Fruit fly (Drosophila melanogaster) whole organism, embryonic: ENCODE measurements around the gene dgt1.

Experiments used
- Atf3 ChIP-seq: fragments of 200-800 bp; sonication (Bioruptor generic); optimal IDR thresholded peaks from 3 replicates; lab custom pipeline; 2016; ENCODE audit warnings: missing biosample characterization, missing genetic modification characterization
- Bteb2 ChIP-seq: fragments of 200-800 bp; sonication (Bioruptor generic); optimal IDR thresholded peaks from 2 replicates; lab custom pipeline; 2016; ENCODE audit warnings: missing biosample characterization, missing genetic modification characterization
- CG10366 ChIP-seq: fragments of 200-800 bp; sonication (Bioruptor generic); IDR thresholded peaks from 2 replicates; pipeline ENCODE4 v1.3.6; 2022; ENCODE audit warnings: missing biosample characterization, missing genetic modification characterization
- CG12299 ChIP-seq: fragments of 200-800 bp; sonication (Bioruptor generic); optimal IDR thresholded peaks from 2 replicates; lab custom pipeline; 2018; ENCODE audit warnings: missing biosample characterization, mild to moderate bottlenecking, missing genetic modification characterization
- CG13424 ChIP-seq: fragments of 200-800 bp; sonication (Bioruptor generic); optimal IDR thresholded peaks from 2 replicates; lab custom pipeline; 2019; ENCODE audit warnings: missing biosample characterization, mild to moderate bottlenecking, missing genetic modification characterization, moderate library complexity
- CG14710 ChIP-seq: fragments of 200-800 bp; sonication (Bioruptor generic); optimal IDR thresholded peaks from 3 replicates; lab custom pipeline; 2019; ENCODE audit warnings: missing biosample characterization, mild to moderate bottlenecking, missing genetic modification characterization, moderate library complexity
- CG15514 ChIP-seq: fragments of 200-800 bp; sonication (Bioruptor generic); optimal IDR thresholded peaks from 3 replicates; lab custom pipeline; 2017; ENCODE audit warnings: missing biosample characterization, missing genetic modification characterization, mild to moderate bottlenecking, moderate library complexity, missing genetic modification reagents
- CG15696 ChIP-seq: fragments of 200-800 bp; sonication (Bioruptor generic); optimal IDR thresholded peaks from 2 replicates; lab custom pipeline; 2019; ENCODE audit warnings: missing biosample characterization, mild to moderate bottlenecking, missing genetic modification characterization, moderate library complexity
- CG1647 ChIP-seq: fragments of 200-800 bp; sonication (Bioruptor generic); optimal IDR thresholded peaks from 3 replicates; lab custom pipeline; 2016; ENCODE audit warnings: missing biosample characterization, missing genetic modification characterization
- CG17186 ChIP-seq: fragments of 200-800 bp; sonication (Bioruptor generic); optimal IDR thresholded peaks from 3 replicates; lab custom pipeline; 2017; ENCODE audit warnings: missing biosample characterization, missing genetic modification reagents, missing genetic modification characterization
- CG1832 ChIP-seq: fragments of 200-800 bp; sonication (Bioruptor generic); optimal IDR thresholded peaks from 2 replicates; lab custom pipeline; 2017; ENCODE audit warnings: missing biosample characterization, mild to moderate bottlenecking, missing genetic modification characterization, inconsistent platforms
- CG2120 ChIP-seq: fragments of 200-800 bp; sonication (Bioruptor generic); optimal IDR thresholded peaks from 3 replicates; lab custom pipeline; 2016; ENCODE audit warnings: missing biosample characterization, missing genetic modification characterization
- CG2199 ChIP-seq: fragments of 200-800 bp; sonication (Bioruptor generic); IDR thresholded peaks from 3 replicates; pipeline ENCODE4 v1.3.6; 2022; ENCODE audit warnings: missing biosample characterization, missing genetic modification characterization
- CG30403 ChIP-seq: fragments of 200-800 bp; sonication (Bioruptor generic); optimal IDR thresholded peaks from 3 replicates; lab custom pipeline; 2016; ENCODE audit warnings: missing biosample characterization, missing genetic modification characterization
- CG34422 ChIP-seq: fragments of 200-800 bp; sonication (Bioruptor generic); IDR thresholded peaks from 3 replicates; pipeline ENCODE4 v1.3.6; 2022; ENCODE audit warnings: missing biosample characterization, missing genetic modification characterization
- CG3847 ChIP-seq: fragments of 200-800 bp; sonication (Bioruptor generic); IDR thresholded peaks from 2 replicates; pipeline ENCODE4 v1.3.6; 2022; ENCODE audit warnings: missing biosample characterization, missing genetic modification characterization
- CG4360 ChIP-seq: fragments of 200-800 bp; sonication (Bioruptor generic); IDR thresholded peaks from 2 replicates; pipeline ENCODE4 v1.3.6; 2022; ENCODE audit warnings: missing biosample characterization, missing genetic modification characterization
- CG4404 ChIP-seq: fragments of 200-800 bp; sonication (Bioruptor generic); IDR thresholded peaks from 2 replicates; pipeline ENCODE4 v1.3.6; 2022; ENCODE audit warnings: missing biosample characterization, missing genetic modification characterization
- CG4424 ChIP-seq: fragments of 200-800 bp; sonication (Bioruptor generic); optimal IDR thresholded peaks from 3 replicates; lab custom pipeline; 2016; ENCODE audit warnings: missing biosample characterization, missing genetic modification characterization
- CG7357 ChIP-seq: fragments of 200-800 bp; sonication (Bioruptor generic); IDR thresholded peaks from 3 replicates; pipeline ENCODE4 v1.3.6; 2022; ENCODE audit warnings: missing biosample characterization, missing genetic modification characterization
- CG7556 ChIP-seq: fragments of 200-800 bp; sonication (Bioruptor generic); optimal IDR thresholded peaks from 2 replicates; lab custom pipeline; 2017; ENCODE audit warnings: missing biosample characterization, mild to moderate bottlenecking, missing genetic modification characterization
- CG7786 ChIP-seq: fragments of 200-800 bp; sonication (Bioruptor generic); optimal IDR thresholded peaks from 2 replicates; lab custom pipeline; 2016; ENCODE audit warnings: missing biosample characterization, missing genetic modification characterization
- CG8089 ChIP-seq: fragments of 200-800 bp; sonication (Bioruptor generic); optimal IDR thresholded peaks from 3 replicates; lab custom pipeline; 2016; ENCODE audit warnings: missing biosample characterization, missing genetic modification characterization
- Chrac-16 ChIP-seq: fragments of 200-800 bp; sonication (Bioruptor generic); optimal IDR thresholded peaks from 3 replicates; lab custom pipeline; 2016; ENCODE audit warnings: missing biosample characterization, missing genetic modification characterization
- CoRest ChIP-seq: fragments of 200-800 bp; sonication (Bioruptor generic); optimal IDR thresholded peaks from 3 replicates; lab custom pipeline; 2018; ENCODE audit warnings: missing biosample characterization, mild to moderate bottlenecking, missing genetic modification characterization, moderate library complexity
- Dbx ChIP-seq: fragments of 200-800 bp; sonication (Bioruptor generic); IDR thresholded peaks from 3 replicates; pipeline ENCODE4 v1.3.6; 2022; ENCODE audit warnings: missing biosample characterization, missing genetic modification characterization
- Dfd ChIP-seq, 2 experiments: fragments of >200 bp; optimal IDR thresholded peaks; 2 replicates each; lab custom pipeline; 2017; ENCODE audit warnings: missing biosample characterization in 2 of 2, missing genetic modification characterization in 2 of 2
- HLH4C ChIP-seq: fragments of 200-800 bp; sonication (Bioruptor generic); IDR thresholded peaks from 3 replicates; pipeline ENCODE4 v1.3.6; 2022; ENCODE audit warnings: missing biosample characterization, missing genetic modification characterization; ENCODE audit not compliant: partially characterized antibody
- Hsf ChIP-seq: fragments of 200-800 bp; sonication (Bioruptor generic); optimal IDR thresholded peaks from 3 replicates; lab custom pipeline; 2016; ENCODE audit warnings: missing biosample characterization, missing genetic modification characterization
- Jarid2 ChIP-seq: fragments of 200-800 bp; sonication (Bioruptor generic); optimal IDR thresholded peaks from 3 replicates; lab custom pipeline; 2017; ENCODE audit warnings: mild to moderate bottlenecking, missing biosample characterization, missing genetic modification reagents, missing genetic modification characterization
- Neu2 ChIP-seq: fragments of 200-800 bp; sonication (Bioruptor generic); optimal IDR thresholded peaks from 3 replicates; lab custom pipeline; 2016; ENCODE audit warnings: missing biosample characterization, missing genetic modification characterization, borderline replicate concordance
- Oaz ChIP-seq: fragments of 200-800 bp; sonication (Bioruptor generic); IDR thresholded peaks from 2 replicates; pipeline ENCODE4 v1.3.6; 2022; ENCODE audit warnings: missing biosample characterization, missing genetic modification characterization
- Ravus ChIP-seq: fragments of 200-800 bp; sonication (Bioruptor generic); IDR thresholded peaks from 2 replicates; pipeline ENCODE4 v1.3.6; 2022; ENCODE audit warnings: missing biosample characterization, missing genetic modification characterization
- bigmax ChIP-seq: fragments of 200-800 bp; sonication (Bioruptor generic); optimal IDR thresholded peaks from 2 replicates; lab custom pipeline; 2018; ENCODE audit warnings: missing biosample characterization, mild to moderate bottlenecking, missing genetic modification characterization
- cad ChIP-seq: fragments of >200 bp; optimal IDR thresholded peaks from 2 replicates; lab custom pipeline; 2017; ENCODE audit warnings: missing biosample characterization, missing genetic modification characterization
- caup ChIP-seq: fragments of 200-800 bp; sonication (Bioruptor generic); optimal IDR thresholded peaks from 3 replicates; lab custom pipeline; 2017; ENCODE audit warnings: missing biosample characterization, mild to moderate bottlenecking, missing genetic modification characterization, moderate library complexity; ENCODE audit not compliant: severe bottlenecking
- en ChIP-seq: fragments of 200-800 bp; sonication (Bioruptor generic); optimal IDR thresholded peaks from 2 replicates; lab custom pipeline; 2016; ENCODE audit warnings: missing biosample characterization, missing genetic modification characterization
- fu2 ChIP-seq: fragments of 200-800 bp; sonication (Bioruptor generic); optimal IDR thresholded peaks from 2 replicates; lab custom pipeline; 2016; ENCODE audit warnings: missing biosample characterization, missing genetic modification characterization
- gce ChIP-seq: fragments of 200-800 bp; sonication (Bioruptor generic); IDR thresholded peaks from 3 replicates; pipeline ENCODE4 v1.3.6; 2022; ENCODE audit warnings: missing biosample characterization, missing genetic modification characterization
- her ChIP-seq: fragments of 200-800 bp; sonication (Bioruptor generic); optimal IDR thresholded peaks from 2 replicates; lab custom pipeline; 2016; ENCODE audit warnings: missing biosample characterization, missing genetic modification characterization
- insv ChIP-seq, 2 experiments: fragments of 200-800 bp; sonication (Bioruptor generic); optimal IDR thresholded peaks; 3 replicates each; lab custom pipeline; 2016 to 2018; ENCODE audit warnings: missing biosample characterization in 2 of 2, missing genetic modification characterization in 2 of 2
- lmd ChIP-seq: fragments of 200-800 bp; sonication (Bioruptor generic); IDR thresholded peaks from 2 replicates; pipeline ENCODE4 v1.3.6; 2022; ENCODE audit warnings: missing biosample characterization, missing genetic modification characterization
- pan ChIP-seq, 4 experiments: fragments of >200 bp in 3 of 4; fragments of 200-800 bp in 1 of 4; sonication (Bioruptor generic) in 1 of 4; optimal IDR thresholded peaks in 3 of 4; IDR thresholded peaks in 1 of 4; 2 replicates each; pipeline versions ENCODE4 v1.3.6 to Lab custom; 2017 to 2022; ENCODE audit warnings: missing biosample characterization in 2 of 4, missing genetic modification characterization in 2 of 4, mixed read lengths in 1 of 4
- pita ChIP-seq: fragments of 200-800 bp; sonication (Bioruptor generic); optimal IDR thresholded peaks from 2 replicates; lab custom pipeline; 2017; ENCODE audit warnings: missing biosample characterization, mild to moderate bottlenecking, missing genetic modification characterization
- salm ChIP-seq: fragments of 200-800 bp; sonication (Bioruptor generic); optimal IDR thresholded peaks from 2 replicates; lab custom pipeline; 2018; ENCODE audit warnings: missing biosample characterization, mild to moderate bottlenecking, missing genetic modification characterization
- slbo ChIP-seq: fragments of 200-800 bp; sonication (Bioruptor generic); IDR thresholded peaks from 2 replicates; pipeline ENCODE4 v1.3.6; 2022; ENCODE audit warnings: missing biosample characterization, missing genetic modification characterization
- sr ChIP-seq: fragments of 200-800 bp; sonication (Bioruptor generic); IDR thresholded peaks from 3 replicates; pipeline ENCODE4 v1.3.6; 2022; ENCODE audit warnings: missing biosample characterization, missing genetic modification characterization
- toy ChIP-seq: fragments of 200-800 bp; sonication (Bioruptor generic); IDR thresholded peaks from 2 replicates; pipeline ENCODE4 v1.3.6; 2022; ENCODE audit warnings: missing biosample characterization, missing genetic modification characterization
- trem ChIP-seq: fragments of 200-800 bp; optimal IDR thresholded peaks from 3 replicates; lab custom pipeline; 2019; ENCODE audit warnings: missing biosample characterization, mild to moderate bottlenecking, missing genetic modification characterization, moderate library complexity
- usp ChIP-seq: fragments of >200 bp; optimal IDR thresholded peaks from 2 replicates; lab custom pipeline; 2017; ENCODE audit warnings: missing biosample characterization, missing genetic modification characterization
- vfl ChIP-seq: fragments of 200-800 bp; sonication (Bioruptor generic); optimal IDR thresholded peaks from 2 replicates; lab custom pipeline; 2016; ENCODE audit warnings: missing biosample characterization, missing genetic modification characterization

dgt1 gene

DNA sequence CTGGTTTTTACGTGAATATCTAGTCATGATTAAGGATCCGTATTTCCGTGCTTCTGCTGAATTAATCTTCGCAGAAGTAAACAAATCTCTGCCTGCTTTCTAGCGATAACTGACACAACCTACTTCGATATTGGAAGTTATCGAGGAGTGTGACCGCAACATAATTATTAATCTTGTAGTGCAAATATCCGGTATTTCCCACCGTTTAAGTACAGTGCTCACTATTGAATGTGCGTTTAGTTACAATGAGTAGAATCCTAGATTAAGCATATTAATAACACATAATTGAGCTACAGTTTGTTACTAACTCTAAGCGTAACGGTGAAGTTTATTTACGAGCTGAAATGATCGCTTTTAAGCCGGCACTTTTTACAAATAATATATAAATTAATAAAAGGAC lies 2.5 kb upstream of the dgt1 start (continued):
- TF ChIP-seq CG13424 (tag; lab: Kevin White, UChicago) (peak; percentile 50), gce (GFP tag; lab: Robert Waterston, UW) (no peak), pita (GFP tag; lab: Kevin White, UChicago) (no peak), caup (GFP tag; lab: Kevin White, UChicago) (peak; percentile 61), CG12299 (no peak), her (no peak), CG2199 (0 out of 3 replicates have a peak, but pooled peaks have one; percentile 31), cad (GFP tag; lab: Kevin White, UChicago) (no peak), CG4404 (GFP tag; lab: Robert Waterston, UW) (no peak), salm (tag; lab: Kevin White, UChicago) (no peak), fu2 (GFP tag; lab: Kevin White, UChicago) (no peak), pan (optimal IDR thresholded peaks at IDR 0.05; lab: Kevin White, UChicago) (no peak), pan (GFP tag; optimal IDR thresholded peaks at IDR 0.05 in 1 of 2, IDR thresholded peaks at IDR 0.05 in 1 of 2) (peak in 1 of 2 experiments; percentile 65), CG7786 (GFP tag; lab: Kevin White, UChicago) (no peak), CG7357 (GFP tag; lab: Robert Waterston, UW) (no peak), CG4424 (GFP tag; lab: Kevin White, UChicago) (peak; percentile 27), CG4360 (GFP tag; lab: Robert Waterston, UW) (no peak), CG14710 (tag; lab: Kevin White, UChicago) (peak; percentile 78), CG7556 (peak; percentile 13), CG1647 (GFP tag; lab: Kevin White, UChicago) (peak; percentile 31), trem (tag; lab: Kevin White, UChicago) (peak; percentile 19), CG17186 (peak; percentile 62), HLH4C (peak; percentile 68), toy (no peak), Chrac-16 (peak; percentile 21), Ravus (no peak), CG2120 (GFP tag; lab: Kevin White, UChicago) (peak; percentile 74), Neu2 (no peak), insv (GFP tag; optimal IDR thresholded peaks at IDR 0.05; lab: Kevin White, UChicago) (no peak), vfl (peak; percentile 18), sr (no peak), slbo (GFP tag; lab: Robert Waterston, UW) (peak; percentile 83), usp (GFP tag; lab: Kevin White, UChicago) (no peak), Atf3 (no peak), Dfd (GFP tag; optimal IDR thresholded peaks at IDR 0.05; lab: Kevin White, UChicago) (no peak), Dbx (GFP tag; lab: Robert Waterston, UW) (peak; percentile 60; the same call in 1 of the 3 replicates), Hsf (GFP tag; lab: Kevin White, UChicago) (peak; percentile 32), lmd (peak; percentile 56), CG34422 (GFP tag; lab: Robert Waterston, UW) (peak; percentile 52; the same call in 1 of the 3 replicates), CG15696 (no peak), bigmax (peak; percentile 81), Jarid2 (GFP tag; lab: Kevin White, UChicago) (no peak), Oaz (no peak), CG1832 (GFP tag; lab: Kevin White, UChicago) (no peak), Bteb2 (GFP tag; lab: Kevin White, UChicago) (peak; percentile 17), CG8089 (GFP tag; lab: Kevin White, UChicago) (no peak), CG10366 (GFP tag; lab: Robert Waterston, UW) (peak; percentile 40), CoRest (tag; lab: Kevin White, UChicago) (peak; percentile 64), CG30403 (GFP tag; lab: Kevin White, UChicago) (no peak), en (GFP tag; lab: Kevin White, UChicago) (no peak), CG3847 (GFP tag; lab: Robert Waterston, UW) (peak; percentile 49; the same call in 1 of the 2 replicates), CG15514 (GFP tag; lab: Kevin White, UChicago) (no peak)
